Worm (Caenorhabditis elegans) whole organism, L2 larva: ENCODE data around the gene gldi-3.

Experiments
- C34F6.9 ChIP-seq: fragments of 150-350 bp; optimal IDR thresholded peaks from 2 replicates; lab custom pipeline; 2014; ENCODE audit warnings: missing biosample characterization, missing genetic modification characterization
- F13H6.1 ChIP-seq: sonication (generic microtip); optimal IDR thresholded peaks from 2 replicates; lab custom pipeline; 2016; ENCODE audit warnings: missing genetic modification characterization, missing compliant biosample characterization
- R02D3.7 ChIP-seq: fragments of 150-350 bp; optimal IDR thresholded peaks from 2 replicates; lab custom pipeline; 2014; ENCODE audit warnings: missing biosample characterization, missing genetic modification characterization
- Y55F3AM.14 ChIP-seq: fragments of 200-800 bp; sonication (Bioruptor generic); optimal IDR thresholded peaks from 2 replicates; lab custom pipeline; 2018; ENCODE audit warnings: mild to moderate bottlenecking, missing genetic modification characterization, missing compliant biosample characterization
- ZK546.5 ChIP-seq: sonication (generic microtip); optimal IDR thresholded peaks from 2 replicates; lab custom pipeline; 2017; ENCODE audit warnings: missing biosample characterization, missing genetic modification characterization
- alr-1 ChIP-seq: fragments of 150-350 bp; optimal IDR thresholded peaks from 2 replicates; lab custom pipeline; 2014; ENCODE audit warnings: missing biosample characterization, missing genetic modification characterization
- aly-2 ChIP-seq: fragments of 150-350 bp; optimal IDR thresholded peaks from 2 replicates; lab custom pipeline; 2014; ENCODE audit warnings: missing biosample characterization, missing genetic modification characterization
- ama-1 ChIP-seq: fragments of 150-350 bp; optimal IDR thresholded peaks from 2 replicates; lab custom pipeline; 2018; ENCODE audit warnings: inconsistent platforms
- blmp-1 ChIP-seq: sonication (generic microtip); optimal IDR thresholded peaks from 2 replicates; lab custom pipeline; 2017; ENCODE audit warnings: missing genetic modification characterization, mild to moderate bottlenecking, missing compliant biosample characterization, antibody characterized with exemption, moderate library complexity; ENCODE audit not compliant: insufficient read depth
- ceh-16 ChIP-seq: fragments of 150-350 bp; optimal IDR thresholded peaks from 2 replicates; lab custom pipeline; 2014; ENCODE audit warnings: missing biosample characterization, missing genetic modification characterization
- ceh-82 ChIP-seq: fragments of 150-350 bp; optimal IDR thresholded peaks from 2 replicates; lab custom pipeline; 2014; ENCODE audit warnings: missing biosample characterization, missing genetic modification characterization
- crh-2 ChIP-seq: sonication (generic microtip); optimal IDR thresholded peaks from 2 replicates; lab custom pipeline; 2017; ENCODE audit warnings: missing biosample characterization, missing genetic modification characterization
- dmd-4 ChIP-seq: sonication (generic microtip); optimal IDR thresholded peaks from 2 replicates; lab custom pipeline; 2017; ENCODE audit warnings: missing biosample characterization, missing genetic modification characterization
- egl-27 ChIP-seq: sonication (generic microtip); optimal IDR thresholded peaks from 3 replicates; lab custom pipeline; 2017; ENCODE audit warnings: missing biosample characterization, missing genetic modification reagents, missing genetic modification characterization
- elt-1 ChIP-seq: fragments of 150-350 bp; optimal IDR thresholded peaks from 2 replicates; lab custom pipeline; 2014; ENCODE audit warnings: missing biosample characterization, missing genetic modification characterization
- elt-3 ChIP-seq: sonication (generic microtip); optimal IDR thresholded peaks from 2 replicates; lab custom pipeline; 2017; ENCODE audit warnings: missing biosample characterization, missing genetic modification characterization
- fos-1 ChIP-seq: fragments of 150-350 bp; optimal IDR thresholded peaks from 2 replicates; lab custom pipeline; 2014; ENCODE audit warnings: missing biosample characterization, missing genetic modification characterization
- gmeb-1 ChIP-seq: fragments of 150-350 bp; optimal IDR thresholded peaks from 2 replicates; lab custom pipeline; 2014; ENCODE audit warnings: missing biosample characterization, missing genetic modification characterization
- lin-11 ChIP-seq: fragments of 150-350 bp; sonication (generic microtip); optimal IDR thresholded peaks from 2 replicates; lab custom pipeline; 2014; ENCODE audit warnings: missing biosample characterization, missing genetic modification characterization, inconsistent platforms, mixed read lengths
- lin-13 ChIP-seq: fragments of 150-350 bp; optimal IDR thresholded peaks from 2 replicates; lab custom pipeline; 2014; ENCODE audit warnings: missing biosample characterization, missing genetic modification reagents, missing genetic modification characterization
- lin-39 ChIP-seq: fragments of 150-350 bp; optimal IDR thresholded peaks from 2 replicates; lab custom pipeline; 2014; ENCODE audit warnings: missing biosample characterization, missing genetic modification reagents, missing genetic modification characterization
- lsy-2 ChIP-seq, 2 experiments: fragments of 150-350 bp in 1 of 2; sonication (generic microtip) in 1 of 2; optimal IDR thresholded peaks; 2 replicates each; lab custom pipeline; 2014 to 2017; ENCODE audit warnings: missing biosample characterization in 2 of 2, missing genetic modification characterization in 2 of 2
- mab-5 ChIP-seq: fragments of 150-350 bp; optimal IDR thresholded peaks from 2 replicates; lab custom pipeline; 2014; ENCODE audit warnings: missing biosample characterization, missing genetic modification characterization
- mbf-1 ChIP-seq: sonication (generic microtip); optimal IDR thresholded peaks from 2 replicates; lab custom pipeline; 2017; ENCODE audit warnings: missing biosample characterization, missing genetic modification characterization
- mdl-1 ChIP-seq, 2 experiments: fragments of 150-350 bp in 1 of 2; sonication (generic microtip) in 1 of 2; optimal IDR thresholded peaks; 2 replicates each; lab custom pipeline; 2017; ENCODE audit warnings: missing biosample characterization in 2 of 2, missing genetic modification characterization in 2 of 2
- nhr-10 ChIP-seq: sonication (generic microtip); optimal IDR thresholded peaks from 2 replicates; lab custom pipeline; 2017; ENCODE audit warnings: missing biosample characterization, missing genetic modification characterization
- nhr-11 ChIP-seq: fragments of 150-350 bp; optimal IDR thresholded peaks from 2 replicates; lab custom pipeline; 2014; ENCODE audit warnings: missing biosample characterization, missing genetic modification characterization
- nhr-12 ChIP-seq: fragments of 150-350 bp; optimal IDR thresholded peaks from 2 replicates; lab custom pipeline; 2014; ENCODE audit warnings: missing biosample characterization, missing genetic modification characterization
- nhr-129 ChIP-seq: fragments of 150-350 bp; optimal IDR thresholded peaks from 2 replicates; lab custom pipeline; 2014; ENCODE audit warnings: missing biosample characterization, missing genetic modification characterization
- nhr-21 ChIP-seq: fragments of 150-350 bp; optimal IDR thresholded peaks from 2 replicates; lab custom pipeline; 2014; ENCODE audit warnings: missing biosample characterization, missing genetic modification characterization
- nhr-23 ChIP-seq: fragments of 150-350 bp; optimal IDR thresholded peaks from 2 replicates; lab custom pipeline; 2014; ENCODE audit warnings: missing biosample characterization, missing genetic modification reagents, missing genetic modification characterization
- nhr-237 ChIP-seq: fragments of 150-350 bp; optimal IDR thresholded peaks from 2 replicates; lab custom pipeline; 2014; ENCODE audit warnings: missing biosample characterization, missing genetic modification characterization
- nhr-25 ChIP-seq: fragments of 150-350 bp; sonication (generic microtip); optimal IDR thresholded peaks from 3 replicates; lab custom pipeline; 2014; ENCODE audit warnings: missing biosample characterization, missing genetic modification characterization
- nhr-6 ChIP-seq: fragments of 150-350 bp; optimal IDR thresholded peaks from 2 replicates; lab custom pipeline; 2014; ENCODE audit warnings: missing biosample characterization, missing genetic modification characterization
- nhr-77 ChIP-seq: fragments of 150-350 bp; optimal IDR thresholded peaks from 2 replicates; lab custom pipeline; 2014; ENCODE audit warnings: missing biosample characterization, missing genetic modification characterization
- peb-1 ChIP-seq: fragments of 150-350 bp; optimal IDR thresholded peaks from 2 replicates; lab custom pipeline; 2014; ENCODE audit warnings: missing biosample characterization, missing genetic modification characterization
- sem-4 ChIP-seq: fragments of 150-350 bp; optimal IDR thresholded peaks from 2 replicates; lab custom pipeline; 2014; ENCODE audit warnings: missing biosample characterization, missing genetic modification reagents, missing genetic modification characterization
- skn-1 ChIP-seq: sonication (generic microtip); optimal IDR thresholded peaks from 2 replicates; lab custom pipeline; 2017; ENCODE audit warnings: missing biosample characterization, missing genetic modification characterization
- sma-3 ChIP-seq: sonication (generic microtip); optimal IDR thresholded peaks from 2 replicates; lab custom pipeline; 2016; ENCODE audit warnings: missing genetic modification reagents, missing genetic modification characterization, missing compliant biosample characterization
- sma-9 ChIP-seq, 2 experiments: fragments of 150-350 bp in 1 of 2; sonication (generic microtip) in 1 of 2; optimal IDR thresholded peaks; 2 replicates each; lab custom pipeline; 2014 to 2016; ENCODE audit warnings: missing genetic modification characterization in 2 of 2, mild to moderate bottlenecking in 1 of 2, missing biosample characterization in 1 of 2, missing compliant biosample characterization in 1 of 2, missing genetic modification reagents in 1 of 2, moderate library complexity in 1 of 2
- snpc-4 ChIP-seq: fragments of 150-350 bp; optimal IDR thresholded peaks from 2 replicates; lab custom pipeline; 2014; ENCODE audit warnings: missing biosample characterization, missing genetic modification characterization
- unc-39 ChIP-seq: fragments of 150-350 bp; optimal IDR thresholded peaks from 2 replicates; lab custom pipeline; 2014; ENCODE audit warnings: missing biosample characterization, missing genetic modification characterization
- unc-55 ChIP-seq: fragments of 150-350 bp; sonication (generic microtip); optimal IDR thresholded peaks from 3 replicates; lab custom pipeline; 2014; ENCODE audit warnings: missing biosample characterization, missing genetic modification reagents, missing genetic modification characterization
- unc-62 ChIP-seq: fragments of 150-350 bp; optimal IDR thresholded peaks from 2 replicates; lab custom pipeline; 2014; ENCODE audit warnings: missing biosample characterization, missing genetic modification reagents, missing genetic modification characterization
- zag-1 ChIP-seq: fragments of 150-350 bp; optimal IDR thresholded peaks from 2 replicates; lab custom pipeline; 2014; ENCODE audit warnings: missing biosample characterization, missing genetic modification characterization
- ztf-1 ChIP-seq: fragments of 200-800 bp; sonication (Bioruptor generic); conservative IDR thresholded peaks from 2 replicates; pipeline ENCODE4 v1.3.6; 2022; ENCODE audit warnings: missing genetic modification characterization, missing compliant biosample characterization
- ztf-11 ChIP-seq: sonication (generic microtip); optimal IDR thresholded peaks from 2 replicates; lab custom pipeline; 2017; ENCODE audit warnings: missing biosample characterization, missing genetic modification characterization
- ztf-4 ChIP-seq: fragments of 150-350 bp; optimal IDR thresholded peaks from 2 replicates; lab custom pipeline; 2014; ENCODE audit warnings: missing biosample characterization, missing genetic modification characterization

gldi-3 gene

ce11 chrII:9283668-9284357 lies 3.9 kb upstream of the gldi-3 start (continued):
- TF ChIP-seq ztf-1 (GFP tag; lab: Robert Waterston, UW) (no peak), lin-39 (tag; lab: Kevin White, UChicago) (no peak), C34F6.9 (tag; lab: Kevin White, UChicago) (peak; percentile 64), unc-55 (no peak), nhr-10 (tag; lab: Kevin White, UChicago) (no peak), peb-1 (tag; lab: Kevin White, UChicago) (no peak), alr-1 (tag; lab: Kevin White, UChicago) (no peak), snpc-4 (tag; lab: Kevin White, UChicago) (no peak), sma-9 (GFP tag; optimal IDR thresholded peaks at IDR 0.05; lab: Kevin White, UChicago) (peak; percentile 95), sma-9 (tag; optimal IDR thresholded peaks at IDR 0.05; lab: Kevin White, UChicago) (no peak), blmp-1 (tag; lab: Kevin White, UChicago) (no peak), egl-27 (tag; lab: Kevin White, UChicago) (peak; percentile 61), nhr-21 (peak; percentile 76), nhr-23 (tag; lab: Kevin White, UChicago) (no peak)

ce11 chrII:9282787-9283186 lies 2.9 kb upstream of the gldi-3 start:
- TF ChIP-seq nhr-6 (peak; percentile 90), ztf-4 (tag; lab: Kevin White, UChicago) (peak; percentile 82), unc-62 (GFP tag; lab: Kevin White, UChicago) (no peak), dmd-4 (tag; lab: Kevin White, UChicago) (no peak), ceh-16 (tag; lab: Kevin White, UChicago) (peak; percentile 69), sem-4 (peak; percentile 75), ZK546.5 (tag; lab: Kevin White, UChicago) (no peak), Y55F3AM.14 (GFP tag; lab: Kevin White, UChicago) (peak; percentile 76), nhr-21 (peak; percentile 94), nhr-237 (tag; lab: Kevin White, UChicago) (no peak), nhr-10 (tag; lab: Kevin White, UChicago) (peak; percentile 10), mbf-1 (tag; lab: Kevin White, UChicago) (no peak), ztf-11 (tag; lab: Kevin White, UChicago) (no peak), ztf-1 (GFP tag; lab: Robert Waterston, UW) (no peak), unc-55 (peak; percentile 93), elt-3 (tag; lab: Kevin White, UChicago) (no peak), aly-2 (tag; lab: Kevin White, UChicago) (no peak), sma-9 (GFP tag; optimal IDR thresholded peaks at IDR 0.05; lab: Kevin White, UChicago) (peak; percentile 96), sma-9 (tag; optimal IDR thresholded peaks at IDR 0.05; lab: Kevin White, UChicago) (no peak), F13H6.1 (peak; percentile 97), crh-2 (tag; lab: Kevin White, UChicago) (peak; percentile 95), lin-13 (peak; percentile 86), nhr-12 (no peak), C34F6.9 (tag; lab: Kevin White, UChicago) (peak; percentile 97), egl-27 (tag; lab: Kevin White, UChicago) (peak; percentile 91), nhr-129 (tag; lab: Kevin White, UChicago) (peak; percentile 98), nhr-25 (peak; percentile 90), fos-1 (tag; lab: Kevin White, UChicago) (peak; percentile 99), snpc-4 (tag; lab: Kevin White, UChicago) (peak; percentile 78), lin-39 (tag; lab: Kevin White, UChicago) (no peak), peb-1 (tag; lab: Kevin White, UChicago) (peak; percentile 87), lsy-2 (tag; optimal IDR thresholded peaks at IDR 0.05; lab: Kevin White, UChicago) (peak; percentile 75 to 95), lin-11 (tag; lab: Kevin White, UChicago) (peak; percentile 89), mdl-1 (tag; optimal IDR thresholded peaks at IDR 0.05; lab: Kevin White, UChicago) (peak; percentile 17 to 70), mab-5 (tag; lab: Kevin White, UChicago) (peak; percentile 67), gmeb-1 (tag; lab: Kevin White, UChicago) (peak; percentile 70), nhr-77 (tag; lab: Kevin White, UChicago) (peak; percentile 61), unc-39 (tag; lab: Kevin White, UChicago) (no peak), sma-3 (GFP tag; lab: Kevin White, UChicago) (peak; percentile 94), elt-1 (tag; lab: Kevin White, UChicago) (peak; percentile 18), blmp-1 (tag; lab: Kevin White, UChicago) (peak; percentile 54), skn-1 (tag; lab: Kevin White, UChicago) (peak; percentile 75), nhr-23 (tag; lab: Kevin White, UChicago) (no peak), zag-1 (peak; percentile 89), nhr-11 (no peak), ama-1 (peak; percentile 86), ceh-82 (tag; lab: Kevin White, UChicago) (no peak), R02D3.7 (tag; lab: Kevin White, UChicago) (no peak), alr-1 (tag; lab: Kevin White, UChicago) (no peak)
- TF ChIP-seq, all 48 proteins: peak for 31
